Worm (Caenorhabditis elegans) whole organism, mixed stage, embryonic: Measurements from ENCODE around the gene K08H2.10.

Experiments used
- M03D4.4 ChIP-seq: sonication (generic microtip); optimal IDR thresholded peaks from 2 replicates; lab custom pipeline; 2017; ENCODE audit warnings: mild to moderate bottlenecking, missing genetic modification characterization, missing compliant biosample characterization
- bed-3 ChIP-seq: fragments of 200-800 bp; sonication (Bioruptor generic); optimal IDR thresholded peaks from 3 replicates; lab custom pipeline; 2018; ENCODE audit warnings: mild to moderate bottlenecking, missing genetic modification characterization, moderate library complexity, missing compliant biosample characterization
- blmp-1 ChIP-seq: fragments of 150-350 bp; optimal IDR thresholded peaks from 2 replicates; lab custom pipeline; 2014; ENCODE audit warnings: missing biosample characterization, missing genetic modification characterization
- ceh-43 ChIP-seq: fragments of 200-800 bp; sonication (Bioruptor generic); optimal IDR thresholded peaks from 2 replicates; lab custom pipeline; 2018; ENCODE audit warnings: mild to moderate bottlenecking, missing genetic modification characterization, moderate library complexity, missing compliant biosample characterization
- ceh-83 ChIP-seq: fragments of 200-800 bp; sonication (Bioruptor generic); optimal IDR thresholded peaks from 2 replicates; lab custom pipeline; 2018; ENCODE audit warnings: mild to moderate bottlenecking, missing genetic modification characterization, missing compliant biosample characterization
- ces-1 ChIP-seq: fragments of 150-350 bp; optimal IDR thresholded peaks from 2 replicates; lab custom pipeline; 2014; ENCODE audit warnings: missing biosample characterization, missing genetic modification reagents, missing genetic modification characterization
- cnd-1 ChIP-seq: fragments of 200-800 bp; sonication (Bioruptor generic); optimal IDR thresholded peaks from 2 replicates; lab custom pipeline; 2018; ENCODE audit warnings: mild to moderate bottlenecking, missing genetic modification characterization, missing compliant biosample characterization
- drap-1 ChIP-seq: fragments of 200-800 bp; sonication (Bioruptor generic); optimal IDR thresholded peaks from 3 replicates; lab custom pipeline; 2018; ENCODE audit warnings: mild to moderate bottlenecking, missing genetic modification characterization, missing compliant biosample characterization
- elt-1 ChIP-seq: sonication (generic microtip); optimal IDR thresholded peaks from 2 replicates; lab custom pipeline; 2017; ENCODE audit warnings: missing genetic modification characterization, mild to moderate bottlenecking, missing compliant biosample characterization, antibody characterized with exemption, moderate library complexity, borderline replicate concordance; ENCODE audit not compliant: insufficient read depth
- elt-3 ChIP-seq: fragments of 150-350 bp; optimal IDR thresholded peaks from 2 replicates; lab custom pipeline; 2014; ENCODE audit warnings: missing biosample characterization, missing genetic modification characterization
- flh-1 ChIP-seq: fragments of 200-800 bp; sonication (Bioruptor generic); optimal IDR thresholded peaks from 2 replicates; lab custom pipeline; 2018; ENCODE audit warnings: mild to moderate bottlenecking, missing genetic modification characterization, moderate library complexity, missing compliant biosample characterization
- ham-2 ChIP-seq: fragments of 200-800 bp; sonication (Bioruptor generic); optimal IDR thresholded peaks from 2 replicates; lab custom pipeline; 2018; ENCODE audit warnings: mild to moderate bottlenecking, missing genetic modification characterization, missing compliant biosample characterization
- hlh-1 ChIP-seq: fragments of 150-350 bp; optimal IDR thresholded peaks from 2 replicates; lab custom pipeline; 2014; ENCODE audit warnings: missing biosample characterization, missing genetic modification reagents, missing genetic modification characterization
- lin-13 ChIP-seq: fragments of 150-350 bp; optimal IDR thresholded peaks from 2 replicates; lab custom pipeline; 2014; ENCODE audit warnings: missing biosample characterization, missing genetic modification characterization
- lin-32 ChIP-seq: fragments of 200-800 bp; sonication (Bioruptor generic); optimal IDR thresholded peaks from 2 replicates; lab custom pipeline; 2018; ENCODE audit warnings: mild to moderate bottlenecking, missing genetic modification characterization, missing compliant biosample characterization
- lsy-2 ChIP-seq: fragments of 150-350 bp; optimal IDR thresholded peaks from 2 replicates; lab custom pipeline; 2014; ENCODE audit warnings: missing biosample characterization, missing genetic modification characterization
- mab-5 ChIP-seq: fragments of 150-350 bp; optimal IDR thresholded peaks from 2 replicates; lab custom pipeline; 2014; ENCODE audit warnings: missing biosample characterization, missing genetic modification characterization
- mep-1 ChIP-seq: fragments of 150-350 bp; optimal IDR thresholded peaks from 2 replicates; lab custom pipeline; 2017; ENCODE audit warnings: missing biosample characterization, missing genetic modification reagents, missing genetic modification characterization, inconsistent platforms
- mls-2 ChIP-seq: sonication (generic microtip); optimal IDR thresholded peaks from 2 replicates; lab custom pipeline; 2016; ENCODE audit warnings: mild to moderate bottlenecking, missing genetic modification characterization, moderate library complexity, missing compliant biosample characterization
- nhr-2 ChIP-seq: fragments of 150-350 bp; optimal IDR thresholded peaks from 2 replicates; lab custom pipeline; 2014; ENCODE audit warnings: missing biosample characterization, missing genetic modification characterization
- nhr-237 ChIP-seq: fragments of 150-350 bp; optimal IDR thresholded peaks from 2 replicates; lab custom pipeline; 2014; ENCODE audit warnings: missing biosample characterization, missing genetic modification characterization
- nhr-76 ChIP-seq: sonication (generic microtip); optimal IDR thresholded peaks from 2 replicates; lab custom pipeline; 2017; ENCODE audit warnings: missing biosample characterization, missing genetic modification characterization
- pha-4 ChIP-seq: fragments of 150-350 bp; optimal IDR thresholded peaks from 2 replicates; lab custom pipeline; 2018; ENCODE audit warnings: missing biosample characterization, missing genetic modification reagents, missing genetic modification characterization
- sem-2 ChIP-seq: fragments of 200-800 bp; sonication (Bioruptor generic); optimal IDR thresholded peaks from 2 replicates; lab custom pipeline; 2018; ENCODE audit warnings: mild to moderate bottlenecking, missing genetic modification characterization, missing compliant biosample characterization
- snpc-4 ChIP-seq: fragments of 150-350 bp; optimal IDR thresholded peaks from 2 replicates; lab custom pipeline; 2014; ENCODE audit warnings: missing biosample characterization, missing genetic modification characterization
- tbx-8 ChIP-seq: fragments of 200-800 bp; sonication (Bioruptor generic); optimal IDR thresholded peaks from 2 replicates; lab custom pipeline; 2018; ENCODE audit warnings: mild to moderate bottlenecking, missing genetic modification characterization, moderate library complexity, missing compliant biosample characterization
- unc-120 ChIP-seq: sonication (generic microtip); optimal IDR thresholded peaks from 2 replicates; lab custom pipeline; 2017; ENCODE audit warnings: missing genetic modification characterization, missing compliant biosample characterization; ENCODE audit not compliant: poor library complexity, severe bottlenecking
- unc-39 ChIP-seq: fragments of 150-350 bp; optimal IDR thresholded peaks from 2 replicates; lab custom pipeline; 2014; ENCODE audit warnings: missing biosample characterization, missing genetic modification characterization
- unc-62 ChIP-seq: fragments of 150-350 bp; optimal IDR thresholded peaks from 2 replicates; lab custom pipeline; 2014; ENCODE audit warnings: missing biosample characterization, missing genetic modification reagents, missing genetic modification characterization
- zip-8 ChIP-seq: fragments of 150-350 bp; optimal IDR thresholded peaks from 2 replicates; lab custom pipeline; 2014; ENCODE audit warnings: missing biosample characterization, missing genetic modification characterization
- ztf-11 ChIP-seq: fragments of 150-350 bp; optimal IDR thresholded peaks from 2 replicates; lab custom pipeline; 2014; ENCODE audit warnings: missing biosample characterization, missing genetic modification characterization

The K08H2.10 gene

DNA sequence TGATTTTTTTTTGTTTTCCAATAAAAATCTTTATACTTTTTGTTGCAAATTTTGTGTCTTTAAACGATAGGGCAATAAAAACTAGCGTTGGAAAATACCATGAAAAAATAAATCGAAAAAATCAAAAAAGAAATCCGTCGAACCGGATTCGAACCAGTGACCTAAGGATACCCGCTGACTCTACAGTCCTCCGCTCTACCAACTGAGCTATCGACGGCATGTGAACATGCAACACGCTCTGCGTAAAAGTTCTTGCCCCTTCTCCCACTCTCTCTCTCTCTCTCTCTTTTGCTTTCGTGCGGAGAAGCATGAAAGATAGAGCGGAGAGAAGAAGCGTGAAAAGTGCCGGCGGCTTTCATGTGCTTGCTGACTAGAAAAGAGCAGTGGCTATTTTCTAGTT is 6.9 kb downstream of the K08H2.10 start:
- TF ChIP-seq hlh-1 (tag; lab: Kevin White, UChicago) (no peak), unc-120 (peak; percentile 66), lin-32 (peak; percentile 80), mep-1 (tag; lab: Kevin White, UChicago) (peak; percentile 42), flh-1 (GFP tag; lab: Kevin White, UChicago) (peak; percentile 16), bed-3 (GFP tag; lab: Kevin White, UChicago) (peak; percentile 64), nhr-237 (peak; percentile 43), lsy-2 (tag; lab: Kevin White, UChicago) (peak; percentile 22), unc-39 (tag; lab: Kevin White, UChicago) (no peak), nhr-76 (tag; lab: Kevin White, UChicago) (no peak), sem-2 (GFP tag; lab: Kevin White, UChicago) (peak; percentile 56), cnd-1 (tag; lab: Kevin White, UChicago) (peak; percentile 66), ceh-83 (GFP tag; lab: Kevin White, UChicago) (peak; percentile 73), mls-2 (tag; lab: Kevin White, UChicago) (peak; percentile 89), ceh-43 (GFP tag; lab: Kevin White, UChicago) (peak; percentile 66), drap-1 (GFP tag; lab: Kevin White, UChicago) (peak; percentile 86), unc-62 (GFP tag; lab: Kevin White, UChicago) (no peak), pha-4 (tag; lab: Kevin White, UChicago) (no peak), ham-2 (GFP tag; lab: Kevin White, UChicago) (peak; percentile 72), nhr-2 (no peak)

ce11 chrX:13267230-13267629 is 9.6 kb downstream of the K08H2.10 start, which contains the start of gene cyp-14A1:
Gene cyp-14A1 (minus strand): TSS chrX:13267355.
- TF ChIP-seq unc-39 (tag; lab: Kevin White, UChicago): no peak
- TF ChIP-seq ces-1 (GFP tag; lab: Kevin White, UChicago): no peak
- no peak for TF ChIP-seq flh-1 (GFP tag; lab: Kevin White, UChicago)
- TF ChIP-seq ham-2 (GFP tag; lab: Kevin White, UChicago): no peak
- no peak for TF ChIP-seq nhr-2
- no peak for TF ChIP-seq unc-120
- no peak for TF ChIP-seq ztf-11 (tag; lab: Kevin White, UChicago)
- TF ChIP-seq cnd-1 (tag; lab: Kevin White, UChicago): no peak

DNA sequence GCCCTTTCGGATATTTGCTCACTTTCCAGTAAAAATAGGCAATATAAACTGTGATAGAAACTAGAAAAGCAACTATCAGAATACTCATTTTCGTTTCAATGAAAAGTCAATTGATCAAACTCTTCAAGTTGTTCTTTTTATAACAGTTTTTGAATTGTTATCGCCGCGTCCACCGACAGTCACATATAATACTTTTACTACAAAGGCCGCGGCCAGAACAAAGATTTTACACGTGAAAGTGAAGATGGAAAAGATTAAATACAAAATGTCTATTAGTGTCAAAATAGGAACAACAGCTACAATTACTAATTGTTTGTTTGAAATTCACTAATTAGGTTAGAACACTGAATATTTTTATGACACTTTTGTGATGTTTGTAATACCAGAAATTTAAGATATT is 12.0 kb downstream of the K08H2.10 start, which contains the start of gene cyp-14A2:
Gene cyp-14A2 (minus strand): TSS at position 101 of the 400 bp plus-strand sequence.
- no peak for TF ChIP-seq ceh-83 (GFP tag; lab: Kevin White, UChicago)
- no peak for TF ChIP-seq hlh-1 (tag; lab: Kevin White, UChicago)
- TF ChIP-seq tbx-8 (GFP tag; lab: Kevin White, UChicago): no peak
- no peak for TF ChIP-seq ceh-43 (GFP tag; lab: Kevin White, UChicago)
- no peak for TF ChIP-seq ham-2 (GFP tag; lab: Kevin White, UChicago)
- TF ChIP-seq drap-1 (GFP tag; lab: Kevin White, UChicago): no peak

ce11 chrX:13274102-13274501 is 16.5 kb downstream of the K08H2.10 start, which contains the start of gene cyp-14A3:
Gene cyp-14A3 (minus strand): TSS chrX:13274202.
- TF ChIP-seq lin-13 (no peak), nhr-76 (tag; lab: Kevin White, UChicago) (no peak), drap-1 (GFP tag; lab: Kevin White, UChicago) (no peak), nhr-237 (no peak), ceh-83 (GFP tag; lab: Kevin White, UChicago) (no peak), mep-1 (tag; lab: Kevin White, UChicago) (no peak), mls-2 (tag; lab: Kevin White, UChicago) (no peak), zip-8 (tag; lab: Kevin White, UChicago) (no peak), lin-32 (no peak), mab-5 (no peak), tbx-8 (GFP tag; lab: Kevin White, UChicago) (no peak), hlh-1 (tag; lab: Kevin White, UChicago) (no peak), unc-120 (no peak), blmp-1 (no peak), ham-2 (GFP tag; lab: Kevin White, UChicago) (no peak), snpc-4 (tag; lab: Kevin White, UChicago) (no peak), elt-3 (no peak)

DNA sequence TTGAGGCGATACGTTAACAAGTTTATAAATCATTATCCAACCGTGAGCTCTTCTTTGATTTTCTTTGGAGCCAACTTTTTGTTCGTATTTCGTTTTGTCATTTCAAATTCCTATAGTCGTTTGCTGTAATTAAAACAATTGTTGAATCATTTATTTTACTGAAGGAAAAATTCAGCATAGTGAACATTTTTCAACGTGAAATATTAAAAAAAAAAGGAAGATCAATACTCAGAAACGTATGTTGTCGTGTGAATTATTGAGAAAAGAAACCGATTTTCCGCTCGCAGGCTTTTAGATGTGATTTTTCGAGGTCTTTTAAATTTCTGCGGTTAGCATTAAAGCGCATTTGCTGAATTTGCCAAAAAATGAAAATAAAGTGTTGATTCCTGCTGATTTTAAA is 21.3 kb downstream of the K08H2.10 start, which contains the start of gene phf-33:
Gene phf-33 (minus strand): TSS at position 101 of the 400 bp plus-strand sequence.
- TF ChIP-seq flh-1 (GFP tag; lab: Kevin White, UChicago) (no peak), elt-1 (tag; lab: Kevin White, UChicago) (no peak), M03D4.4 (tag; lab: Kevin White, UChicago) (no peak), mls-2 (tag; lab: Kevin White, UChicago) (no peak), lin-32 (no peak), mep-1 (tag; lab: Kevin White, UChicago) (no peak), unc-62 (GFP tag; lab: Kevin White, UChicago) (no peak), ceh-83 (GFP tag; lab: Kevin White, UChicago) (no peak)
